Worm (Caenorhabditis elegans): ENCODE data around the gene F23D12.7.

Gene F23D12.7

ce11 chrX:14478193-14478592 lies 24.6 kb upstream of the F23D12.7 start (continued):
- TF ChIP-seq lin-15B (tag; optimal IDR thresholded peaks at IDR 0.05) (no peak), snpc-4 (tag; optimal IDR thresholded peaks at IDR 0.05) (peak; percentile 87), F37D6.2 (tag; optimal IDR thresholded peaks at IDR 0.05) (peak; percentile 65), lin-13 (GFP tag; optimal IDR thresholded peaks at IDR 0.05) (no peak), nhr-41 (GFP tag; IDR thresholded peaks at IDR 0.05) (no peak), duxl-1 (tag; optimal IDR thresholded peaks at IDR 0.05; ENCODE audit: poor library complexity) (peak; percentile 17), ZK546.5 (tag; optimal IDR thresholded peaks at IDR 0.05) (no peak), gei-8 (GFP tag; optimal IDR thresholded peaks at IDR 0.05) (no peak), madf-9 (GFP tag; conservative IDR thresholded peaks at IDR 0.05) (no peak), daf-16 (GFP tag; optimal IDR thresholded peaks at IDR 0.05) (no peak), daf-16 (tag; optimal IDR thresholded peaks at IDR 0.05) (no peak), ZK337.2 (GFP tag; IDR thresholded peaks at IDR 0.05) (no peak), nhr-77 (tag; optimal IDR thresholded peaks at IDR 0.05) (no peak), hlh-30 (tag; optimal IDR thresholded peaks at IDR 0.05; ENCODE audit: insufficient read depth) (no peak), Y105C5A.15 (GFP tag; IDR thresholded peaks at IDR 0.05) (no peak), mdt-29 (GFP tag; IDR thresholded peaks at IDR 0.05) (no peak), spr-1 (tag; optimal IDR thresholded peaks at IDR 0.05) (no peak), lsy-2 (tag; optimal IDR thresholded peaks at IDR 0.05) (peak in 1 of 2 experiments; percentile 73), zag-1 (tag; optimal IDR thresholded peaks at IDR 0.05) (no peak)

ce11 chrX:14477338-14477737 lies 23.7 kb upstream of the F23D12.7 start:
- no peak for TF ChIP-seq nhr-41 (GFP tag; IDR thresholded peaks at IDR 0.05)
- no peak for TF ChIP-seq nhr-48 (tag; optimal IDR thresholded peaks at IDR 0.05)
- peak; percentile 63; the same call in 1 of the 2 replicates for TF ChIP-seq lim-7 (GFP tag; IDR thresholded peaks at IDR 0.05)
- TF ChIP-seq nhr-111 (GFP tag; optimal IDR thresholded peaks at IDR 0.05) = no peak
- TF ChIP-seq daf-16 (GFP tag; optimal IDR thresholded peaks at IDR 0.05) = no peak
- peak; percentile 30 for TF ChIP-seq daf-16 (tag; optimal IDR thresholded peaks at IDR 0.05)
- no peak for TF ChIP-seq fos-1 (tag; optimal IDR thresholded peaks at IDR 0.05)
- TF ChIP-seq mdt-29 (GFP tag; IDR thresholded peaks at IDR 0.05) = peak; percentile 57; the same call in 1 of the 2 replicates
- TF ChIP-seq skn-1 (tag; optimal IDR thresholded peaks at IDR 0.05) = no peak
- no peak for TF ChIP-seq mdl-1 (tag; optimal IDR thresholded peaks at IDR 0.05)
- TF ChIP-seq php-3 (GFP tag; IDR thresholded peaks at IDR 0.05) = no peak
- TF ChIP-seq saeg-2 (GFP tag; IDR thresholded peaks at IDR 0.05) = no peak
- peak; percentile 30 for TF ChIP-seq dmd-6 (GFP tag; IDR thresholded peaks at IDR 0.05)
- no peak for TF ChIP-seq ceh-32 (tag; optimal IDR thresholded peaks at IDR 0.05; ENCODE audit: poor library complexity)
- no peak for TF ChIP-seq vab-7 (GFP tag; IDR thresholded peaks at IDR 0.05)
- TF ChIP-seq egl-43 (GFP tag; IDR thresholded peaks at IDR 0.05) = 0 out of 2 replicates have a peak, but pooled peaks have one; percentile 44
- TF ChIP-seq zip-11 (GFP tag; IDR thresholded peaks at IDR 0.05) = no peak
- peak; percentile 26; the same call in 1 of the 2 replicates for TF ChIP-seq tra-1 (GFP tag; IDR thresholded peaks at IDR 0.05)
- TF ChIP-seq aly-2 (tag; optimal IDR thresholded peaks at IDR 0.05) = no peak
- TF ChIP-seq ztf-11 (tag; optimal IDR thresholded peaks at IDR 0.05) = no peak
- peak; percentile 47; the same call in 1 of the 2 replicates for TF ChIP-seq hmg-1.1 (GFP tag; IDR thresholded peaks at IDR 0.05)
- no peak for TF ChIP-seq fkh-10 (GFP tag; optimal IDR thresholded peaks at IDR 0.05)
- TF ChIP-seq ztf-7 (tag; optimal IDR thresholded peaks at IDR 0.05) = no peak
- no peak for TF ChIP-seq madf-5 (GFP tag; IDR thresholded peaks at IDR 0.05)
- peak; percentile 27 for TF ChIP-seq dve-1 (tag; optimal IDR thresholded peaks at IDR 0.05; ENCODE audit: insufficient read depth)
- no peak for TF ChIP-seq F10B5.3 (tag; optimal IDR thresholded peaks at IDR 0.05)
- no peak for TF ChIP-seq arid-1 (GFP tag; conservative IDR thresholded peaks at IDR 0.05)
- no peak for TF ChIP-seq F44E2.7 (GFP tag; IDR thresholded peaks at IDR 0.05)
- no peak for TF ChIP-seq attf-4 (tag; optimal IDR thresholded peaks at IDR 0.05)
- TF ChIP-seq nhr-237 (tag; optimal IDR thresholded peaks at IDR 0.05) = no peak
- TF ChIP-seq dpl-1 (GFP tag; optimal IDR thresholded peaks at IDR 0.05) = no peak
- no peak for TF ChIP-seq unc-130 (GFP tag; optimal IDR thresholded peaks at IDR 0.05)
- TF ChIP-seq zip-2 (tag; optimal IDR thresholded peaks at IDR 0.05) = no peak
- TF ChIP-seq snpc-1.2 (GFP tag; IDR thresholded peaks at IDR 0.05) = no peak
- TF ChIP-seq ceh-20 (GFP tag; IDR thresholded peaks at IDR 0.05) = no peak
- peak; percentile 14 for TF ChIP-seq nhr-102 (tag; optimal IDR thresholded peaks at IDR 0.05)
